Worm (Caenorhabditis elegans) whole organism, L4 larva: ENCODE results near the gene T28C12.6.

Source experiments
- D1046.2 ChIP-seq: fragments of 200-800 bp; sonication (Bioruptor generic); IDR thresholded peaks from 2 replicates; pipeline ENCODE4 v1.3.6; 2022; ENCODE audit warnings: missing genetic modification characterization, missing compliant biosample characterization
- F26F4.8 ChIP-seq: fragments of 200-800 bp; sonication (Bioruptor generic); conservative IDR thresholded peaks from 2 replicates; pipeline ENCODE4 v1.3.6; 2022; ENCODE audit warnings: missing genetic modification characterization, missing compliant biosample characterization
- F37D6.2 ChIP-seq: sonication (generic microtip); optimal IDR thresholded peaks from 2 replicates; lab custom pipeline; 2016; ENCODE audit warnings: mild to moderate bottlenecking, missing genetic modification characterization, missing compliant biosample characterization
- T26A8.4 ChIP-seq: fragments of 200-800 bp; sonication (Bioruptor generic); IDR thresholded peaks from 2 replicates; pipeline ENCODE4 v1.3.6; 2022; ENCODE audit warnings: missing genetic modification characterization, missing compliant biosample characterization
- aha-1 ChIP-seq: fragments of 150-350 bp; peaks from one replicate; lab custom pipeline; 2014; ENCODE audit warnings: missing biosample characterization, missing genetic modification characterization
- ceh-20 ChIP-seq: fragments of 200-800 bp; sonication (Bioruptor generic); IDR thresholded peaks from 2 replicates; pipeline ENCODE4 v1.3.6; 2022; ENCODE audit warnings: missing genetic modification reagents, missing genetic modification characterization, missing compliant biosample characterization
- ceh-28 ChIP-seq: fragments of 150-350 bp; optimal IDR thresholded peaks from 2 replicates; lab custom pipeline; 2014; ENCODE audit warnings: missing biosample characterization, missing genetic modification reagents, missing genetic modification characterization
- ctbp-1 ChIP-seq: fragments of 200-800 bp; sonication (Bioruptor generic); IDR thresholded peaks from 2 replicates; pipeline ENCODE4 v1.3.6; 2022; ENCODE audit warnings: missing genetic modification reagents, missing genetic modification characterization, missing compliant biosample characterization
- daf-16 ChIP-seq, 3 experiments: sonication (generic microtip); optimal IDR thresholded peaks; 2 replicates each; lab custom pipeline; 2016 to 2017; ENCODE audit warnings: missing genetic modification characterization in 3 of 3, missing genetic modification reagents in 3 of 3, mild to moderate bottlenecking in 2 of 3, missing compliant biosample characterization in 2 of 3, missing biosample characterization in 1 of 3, moderate library complexity in 1 of 3
- dmd-6 ChIP-seq: fragments of 200-800 bp; sonication (Bioruptor generic); IDR thresholded peaks from 2 replicates; pipeline ENCODE4 v1.3.6; 2022; ENCODE audit warnings: missing genetic modification reagents, missing genetic modification characterization, missing compliant biosample characterization
- dve-1 ChIP-seq: sonication (generic microtip); optimal IDR thresholded peaks from 2 replicates; lab custom pipeline; 2017; ENCODE audit warnings: antibody characterized with exemption, mild to moderate bottlenecking, missing genetic modification characterization, missing compliant biosample characterization; ENCODE audit not compliant: insufficient read depth
- hif-1 ChIP-seq, 2 experiments: sonication (generic microtip); optimal IDR thresholded peaks; 2 replicates each; lab custom pipeline; 2016 to 2017; ENCODE audit warnings: missing compliant biosample characterization in 2 of 2, missing genetic modification characterization in 2 of 2, missing genetic modification reagents in 2 of 2, missing genotype in 2 of 2, mild to moderate bottlenecking in 1 of 2
- hlh-11 ChIP-seq: fragments of 200-800 bp; sonication (Bioruptor generic); optimal IDR thresholded peaks from 2 replicates; lab custom pipeline; 2018; ENCODE audit warnings: mild to moderate bottlenecking, missing genetic modification characterization, missing compliant biosample characterization
- hlh-30 ChIP-seq: sonication (generic microtip); optimal IDR thresholded peaks from 2 replicates; lab custom pipeline; 2017; ENCODE audit warnings: antibody characterized with exemption, mild to moderate bottlenecking, missing genetic modification characterization, missing compliant biosample characterization; ENCODE audit not compliant: insufficient read depth
- lin-1 ChIP-seq: fragments of 200-800 bp; sonication (Bioruptor generic); IDR thresholded peaks from 2 replicates; pipeline ENCODE4 v1.3.6; 2022; ENCODE audit warnings: missing genetic modification reagents, missing genetic modification characterization, missing compliant biosample characterization
- lin-29 ChIP-seq: fragments of 200-800 bp; sonication (Bioruptor generic); IDR thresholded peaks from 2 replicates; pipeline ENCODE4 v1.3.6; 2022; ENCODE audit warnings: missing genetic modification reagents, missing genetic modification characterization, missing compliant biosample characterization
- lin-38 ChIP-seq: fragments of 200-800 bp; sonication (Bioruptor generic); IDR thresholded peaks from 2 replicates; pipeline ENCODE4 v1.3.6; 2022; ENCODE audit warnings: missing genetic modification reagents, missing genetic modification characterization, missing compliant biosample characterization
- mdt-29 ChIP-seq: fragments of 200-800 bp; sonication (Bioruptor generic); IDR thresholded peaks from 2 replicates; pipeline ENCODE4 v1.3.6; 2022; ENCODE audit warnings: missing genetic modification reagents, missing genetic modification characterization, missing compliant biosample characterization
- mes-2 ChIP-seq: sonication (generic microtip); optimal IDR thresholded peaks from 2 replicates; lab custom pipeline; 2016; ENCODE audit warnings: missing genotype, mild to moderate bottlenecking, missing genetic modification characterization, missing compliant biosample characterization; ENCODE audit not compliant: poor library complexity, severe bottlenecking
- mxl-3 ChIP-seq: fragments of 200-800 bp; sonication (Bioruptor generic); optimal IDR thresholded peaks from 2 replicates; lab custom pipeline; 2018; ENCODE audit warnings: mild to moderate bottlenecking, missing genetic modification characterization, missing compliant biosample characterization
- nhr-28 ChIP-seq: fragments of 150-350 bp; optimal IDR thresholded peaks from 2 replicates; lab custom pipeline; 2014; ENCODE audit warnings: missing biosample characterization, missing genetic modification characterization
- nhr-41 ChIP-seq: fragments of 200-800 bp; sonication (Bioruptor generic); IDR thresholded peaks from 2 replicates; pipeline ENCODE4 v1.3.6; 2022; ENCODE audit warnings: missing genetic modification reagents, missing genetic modification characterization, missing compliant biosample characterization
- nhr-42 ChIP-seq: fragments of 200-800 bp; sonication (Bioruptor generic); IDR thresholded peaks from 2 replicates; pipeline ENCODE4 v1.3.6; 2022; ENCODE audit warnings: missing genetic modification characterization, missing compliant biosample characterization
- nhr-48 ChIP-seq: sonication (generic microtip); optimal IDR thresholded peaks from 2 replicates; lab custom pipeline; 2016; ENCODE audit warnings: mild to moderate bottlenecking, missing genetic modification characterization, missing compliant biosample characterization
- nhr-77 ChIP-seq: fragments of 150-350 bp; optimal IDR thresholded peaks from 2 replicates; lab custom pipeline; 2014; ENCODE audit warnings: missing biosample characterization, missing genetic modification characterization
- pha-4 ChIP-seq, 2 experiments: fragments of 150-350 bp in 1 of 2; fragments of 200-800 bp in 1 of 2; sonication (Bioruptor generic) in 1 of 2; IDR thresholded peaks in 1 of 2; optimal IDR thresholded peaks in 1 of 2; 2 replicates each; pipeline versions ENCODE4 v1.3.6 to Lab custom; 2014 to 2022; ENCODE audit warnings: missing genetic modification characterization in 2 of 2, missing genetic modification reagents in 2 of 2, missing biosample characterization in 1 of 2, missing compliant biosample characterization in 1 of 2
- php-3 ChIP-seq: fragments of 200-800 bp; sonication (Bioruptor generic); IDR thresholded peaks from 2 replicates; pipeline ENCODE4 v1.3.6; 2022; ENCODE audit warnings: missing genetic modification reagents, missing genetic modification characterization, missing compliant biosample characterization
- pqm-1 ChIP-seq: sonication (generic microtip); optimal IDR thresholded peaks from 2 replicates; lab custom pipeline; 2017; ENCODE audit warnings: missing biosample characterization, missing genetic modification characterization
- saeg-2 ChIP-seq: fragments of 200-800 bp; sonication (Bioruptor generic); IDR thresholded peaks from 2 replicates; pipeline ENCODE4 v1.3.6; 2022; ENCODE audit warnings: missing genetic modification reagents, missing genetic modification characterization, missing compliant biosample characterization
- tra-1 ChIP-seq: fragments of 200-800 bp; sonication (Bioruptor generic); IDR thresholded peaks from 2 replicates; pipeline ENCODE4 v1.3.6; 2022; ENCODE audit warnings: missing genetic modification reagents, missing genetic modification characterization, missing compliant biosample characterization
- unc-62 ChIP-seq, 3 experiments: fragments of 150-350 bp in 1 of 3; sonication (generic microtip); optimal IDR thresholded peaks in 2 of 3; peaks in 1 of 3; 1 replicate in 1 of 3; 2 replicates in 2 of 3; lab custom pipeline; 2014 to 2017; ENCODE audit warnings: missing biosample characterization in 3 of 3, missing genetic modification characterization in 3 of 3, missing genetic modification reagents in 3 of 3, missing genotype in 1 of 3
- zfp-3 ChIP-seq: fragments of 200-800 bp; sonication (Bioruptor generic); conservative IDR thresholded peaks from 2 replicates; pipeline ENCODE4 v1.3.6; 2022; ENCODE audit warnings: missing genetic modification reagents, missing genetic modification characterization, missing compliant biosample characterization

T28C12.6 gene

ce11 chrV:6359522-6359921 lies 23.6 kb upstream of the T28C12.6 start:
- no peak for TF ChIP-seq nhr-77
- TF ChIP-seq pha-4 (GFP tag; IDR thresholded peaks at IDR 0.05; lab: Robert Waterston, UW), result peak; percentile 73
- no peak for TF ChIP-seq pha-4 (tag; optimal IDR thresholded peaks at IDR 0.05; lab: Kevin White, UChicago)

- TF ChIP-seq nhr-42 (GFP tag; lab: Robert Waterston, UW), result 0 out of 2 replicates have a peak, but pooled peaks have one; percentile 9
- TF ChIP-seq D1046.2 (GFP tag; lab: Robert Waterston, UW), result no peak
- peak in 1 of 2 experiments; percentile 20 for TF ChIP-seq unc-62 (GFP tag; optimal IDR thresholded peaks at IDR 0.05 in 1 of 2; lab: Kevin White, UChicago)
- no peak for TF ChIP-seq unc-62 (tag; optimal IDR thresholded peaks at IDR 0.05; lab: Kevin White, UChicago)
- TF ChIP-seq T26A8.4 (GFP tag; lab: Robert Waterston, UW), result no peak
- TF ChIP-seq pha-4 (GFP tag; IDR thresholded peaks at IDR 0.05; lab: Robert Waterston, UW), result 0 out of 2 replicates have a peak, but pooled peaks have one; percentile 33
- TF ChIP-seq pha-4 (tag; optimal IDR thresholded peaks at IDR 0.05; lab: Kevin White, UChicago), result no peak
- no peak for TF ChIP-seq mxl-3 (GFP tag; lab: Kevin White, UChicago)
- no peak for TF ChIP-seq F26F4.8
These were observed 22.8 kb upstream of the T28C12.6 start for ce11 chrV:6358709-6359108.

ce11 chrV:6357236-6357635 lies 21.3 kb upstream of the T28C12.6 start:
- 0 out of 2 replicates have a peak, but pooled peaks have one; percentile 50 for TF ChIP-seq lin-29
- TF ChIP-seq mes-2 (tag; lab: Kevin White, UChicago), result peak; percentile 5
- TF ChIP-seq aha-1 (tag; lab: Kevin White, UChicago), result peak; percentile 93
- 0 out of 2 replicates have a peak, but pooled peaks have one; percentile 45 for TF ChIP-seq nhr-41 (GFP tag; lab: Robert Waterston, UW)
- TF ChIP-seq F37D6.2 (tag; lab: Kevin White, UChicago), result no peak
- TF ChIP-seq saeg-2 (GFP tag; lab: Robert Waterston, UW), result no peak
- no peak for TF ChIP-seq pha-4 (GFP tag; IDR thresholded peaks at IDR 0.05; lab: Robert Waterston, UW)
- TF ChIP-seq pha-4 (tag; optimal IDR thresholded peaks at IDR 0.05; lab: Kevin White, UChicago), result peak; percentile 18
- TF ChIP-seq nhr-28, result peak; percentile 23
- peak; percentile 45 for TF ChIP-seq hlh-30 (tag; lab: Kevin White, UChicago)
- TF ChIP-seq, all 104 proteins: peak for 7

- peak; percentile 89 for TF ChIP-seq dmd-6
- no peak for TF ChIP-seq ceh-28
- TF ChIP-seq daf-16 (GFP tag; optimal IDR thresholded peaks at IDR 0.05; lab: Kevin White, UChicago), result no peak
- TF ChIP-seq daf-16 (tag; optimal IDR thresholded peaks at IDR 0.05; lab: Kevin White, UChicago), result peak; percentile 26
- peak; percentile 49 for TF ChIP-seq nhr-28
- TF ChIP-seq unc-62 (GFP tag; optimal IDR thresholded peaks at IDR 0.05 in 1 of 2; lab: Kevin White, UChicago), result peak in 1 of 2 experiments; percentile 20
- no peak for TF ChIP-seq unc-62 (tag; optimal IDR thresholded peaks at IDR 0.05; lab: Kevin White, UChicago)
- 0 out of 2 replicates have a peak, but pooled peaks have one; percentile 56 for TF ChIP-seq tra-1 (GFP tag; lab: Robert Waterston, UW)
- TF ChIP-seq php-3 (GFP tag; lab: Robert Waterston, UW), result peak; percentile 59; the same call in 1 of the 2 replicates
- TF ChIP-seq zfp-3 (GFP tag; lab: Robert Waterston, UW), result no peak
- TF ChIP-seq lin-1, result peak; percentile 36; the same call in 1 of the 2 replicates
- TF ChIP-seq hlh-11 (tag; lab: Kevin White, UChicago), result peak; percentile 71
- TF ChIP-seq hif-1 (tag; optimal IDR thresholded peaks at IDR 0.05; lab: Kevin White, UChicago), result peak in 1 of 2 experiments; percentile 19
- no peak for TF ChIP-seq ctbp-1
- TF ChIP-seq mdt-29 (GFP tag; lab: Robert Waterston, UW), result no peak
- peak; percentile 59 for TF ChIP-seq pqm-1 (tag; lab: Kevin White, UChicago)
- TF ChIP-seq hlh-30 (tag; lab: Kevin White, UChicago), result peak; percentile 23
- TF ChIP-seq dve-1 (tag; lab: Kevin White, UChicago), result peak; percentile 60
- TF ChIP-seq lin-38, result no peak
- 0 out of 2 replicates have a peak, but pooled peaks have one; percentile 17 for TF ChIP-seq ceh-20 (GFP tag; lab: Robert Waterston, UW)
- peak; percentile 60 for TF ChIP-seq nhr-48 (tag; lab: Kevin White, UChicago)
These were observed 20.1 kb upstream of the T28C12.6 start, which contains the start of gene bcl-11 for ce11 chrV:6355975-6356441. Gene bcl-11, plus strand, starts transcription at chrV:6356025.
